Fruit fly (Drosophila melanogaster) whole organism, prepupa: ENCODE measurements around the gene Ddc.

Experiments used
- CG10631 ChIP-seq: fragments of 200-800 bp; sonication (Bioruptor generic); optimal IDR thresholded peaks from 2 replicates; lab custom pipeline; 2016; ENCODE audit warnings: missing biosample characterization, missing genetic modification characterization
- CG10669 ChIP-seq: fragments of 200-800 bp; sonication (Bioruptor generic); optimal IDR thresholded peaks from 3 replicates; lab custom pipeline; 2018; ENCODE audit warnings: missing biosample characterization, mild to moderate bottlenecking, missing genetic modification characterization, moderate library complexity
- CG11294 ChIP-seq: fragments of 200-800 bp; sonication (Bioruptor generic); IDR thresholded peaks from 2 replicates; pipeline ENCODE4 v1.3.6; 2022; ENCODE audit warnings: missing biosample characterization, missing genetic modification characterization
- CG11902 ChIP-seq: fragments of 200-800 bp; sonication (Bioruptor generic); optimal IDR thresholded peaks from 3 replicates; lab custom pipeline; 2016; ENCODE audit warnings: missing biosample characterization, missing genetic modification characterization
- CG15336 ChIP-seq: fragments of 200-800 bp; sonication (Bioruptor generic); IDR thresholded peaks from 2 replicates; pipeline ENCODE4 v1.3.6; 2022; ENCODE audit warnings: missing biosample characterization, missing genetic modification characterization
- CG16779 ChIP-seq: fragments of 200-800 bp; sonication (Bioruptor generic); optimal IDR thresholded peaks from 3 replicates; lab custom pipeline; 2017; ENCODE audit warnings: missing biosample characterization, mild to moderate bottlenecking, missing genetic modification characterization
- CG31627 ChIP-seq: fragments of 200-800 bp; sonication (Bioruptor generic); optimal IDR thresholded peaks from 3 replicates; lab custom pipeline; 2016; ENCODE audit warnings: missing biosample characterization, missing genetic modification characterization
- CG34406 ChIP-seq: fragments of 200-800 bp; sonication (Bioruptor generic); optimal IDR thresholded peaks from 3 replicates; lab custom pipeline; 2016; ENCODE audit warnings: missing biosample characterization, missing genetic modification characterization
- CG3919 ChIP-seq: fragments of 200-800 bp; sonication (Bioruptor generic); optimal IDR thresholded peaks from 3 replicates; lab custom pipeline; 2016; ENCODE audit warnings: missing biosample characterization, missing genetic modification characterization
- CG6163 ChIP-seq: fragments of 200-800 bp; sonication (Bioruptor generic); IDR thresholded peaks from 3 replicates; pipeline ENCODE4 v1.3.6; 2022; ENCODE audit warnings: missing biosample characterization, missing genetic modification characterization
- CG6808 ChIP-seq: fragments of 200-800 bp; sonication (Bioruptor generic); optimal IDR thresholded peaks from 3 replicates; lab custom pipeline; 2017; ENCODE audit warnings: missing biosample characterization, missing genetic modification characterization, mild to moderate bottlenecking, moderate library complexity, missing genetic modification reagents
- CG6854 ChIP-seq: fragments of 200-800 bp; sonication (Bioruptor generic); optimal IDR thresholded peaks from 2 replicates; lab custom pipeline; 2017; ENCODE audit warnings: missing biosample characterization, mild to moderate bottlenecking, missing genetic modification characterization
- CG8119 ChIP-seq: fragments of 200-800 bp; sonication (Bioruptor generic); IDR thresholded peaks from 3 replicates; pipeline ENCODE4 v1.3.6; 2022; ENCODE audit warnings: missing biosample characterization, missing genetic modification characterization
- CG8319 ChIP-seq: fragments of 200-800 bp; sonication (Bioruptor generic); optimal IDR thresholded peaks from 3 replicates; lab custom pipeline; 2016; ENCODE audit warnings: missing biosample characterization, missing genetic modification characterization
- CG9139 ChIP-seq: fragments of 200-800 bp; sonication (Bioruptor generic); optimal IDR thresholded peaks from 3 replicates; lab custom pipeline; 2017; ENCODE audit warnings: missing biosample characterization, mild to moderate bottlenecking, missing genetic modification characterization
- Eip75B ChIP-seq: fragments of 200-800 bp; sonication (Bioruptor generic); optimal IDR thresholded peaks from 3 replicates; lab custom pipeline; 2016; ENCODE audit warnings: missing biosample characterization, missing genetic modification characterization
- Eip78C ChIP-seq: fragments of 200-800 bp; sonication (Bioruptor generic); peaks from one replicate; lab custom pipeline; 2016; ENCODE audit warnings: missing biosample characterization, missing genetic modification characterization
- Eip93F ChIP-seq: fragments of 200-800 bp; sonication (Bioruptor generic); optimal IDR thresholded peaks from 2 replicates; lab custom pipeline; 2016; ENCODE audit warnings: missing biosample characterization, mild to moderate bottlenecking, missing genetic modification characterization
- Ets21C ChIP-seq: fragments of 200-800 bp; sonication (Bioruptor generic); optimal IDR thresholded peaks from 3 replicates; lab custom pipeline; 2016; ENCODE audit warnings: missing biosample characterization, missing genetic modification characterization
- Ets96B ChIP-seq: fragments of 200-800 bp; optimal IDR thresholded peaks from 2 replicates; lab custom pipeline; 2019; ENCODE audit warnings: missing biosample characterization, mild to moderate bottlenecking, missing genetic modification characterization, moderate library complexity
- Gug ChIP-seq: fragments of 200-800 bp; sonication (Bioruptor generic); IDR thresholded peaks from 2 replicates; pipeline ENCODE4 v1.3.6; 2022; ENCODE audit warnings: missing biosample characterization, missing genetic modification characterization
- Hr38 ChIP-seq: sonication (Bioruptor generic); optimal IDR thresholded peaks from 2 replicates; lab custom pipeline; 2016; ENCODE audit warnings: missing biosample characterization, missing genetic modification characterization
- Hr39 ChIP-seq: fragments of 200-800 bp; sonication (Bioruptor generic); optimal IDR thresholded peaks from 2 replicates; lab custom pipeline; 2016; ENCODE audit warnings: missing biosample characterization, missing genetic modification characterization
- Hr4 ChIP-seq: fragments of 200-800 bp; sonication (Bioruptor generic); optimal IDR thresholded peaks from 3 replicates; lab custom pipeline; 2016; ENCODE audit warnings: missing biosample characterization, missing genetic modification characterization
- Lpt ChIP-seq: fragments of 200-800 bp; sonication (Bioruptor generic); optimal IDR thresholded peaks from 3 replicates; lab custom pipeline; 2016; ENCODE audit warnings: missing biosample characterization, missing genetic modification characterization
- Met ChIP-seq: fragments of 200-800 bp; sonication (Bioruptor generic); optimal IDR thresholded peaks from 3 replicates; lab custom pipeline; 2016; ENCODE audit warnings: missing biosample characterization, missing genetic modification characterization
- OdsH ChIP-seq: fragments of 200-800 bp; sonication (Bioruptor generic); optimal IDR thresholded peaks from 3 replicates; lab custom pipeline; 2016; ENCODE audit warnings: missing biosample characterization, missing genetic modification characterization
- Smox ChIP-seq: fragments of 200-800 bp; sonication (Bioruptor generic); optimal IDR thresholded peaks from 3 replicates; lab custom pipeline; 2016; ENCODE audit warnings: missing biosample characterization, missing genetic modification characterization
- Sox102F ChIP-seq: fragments of 200-800 bp; sonication (Bioruptor generic); optimal IDR thresholded peaks from 2 replicates; lab custom pipeline; 2016; ENCODE audit warnings: missing biosample characterization, mild to moderate bottlenecking, missing genetic modification characterization
- Sox15 ChIP-seq: fragments of 200-800 bp; sonication (Bioruptor generic); optimal IDR thresholded peaks from 3 replicates; lab custom pipeline; 2016; ENCODE audit warnings: missing biosample characterization, missing genetic modification characterization
- achi ChIP-seq: fragments of 200-800 bp; sonication (Bioruptor generic); optimal IDR thresholded peaks from 3 replicates; lab custom pipeline; 2016; ENCODE audit warnings: missing biosample characterization, missing genetic modification characterization
- acj6 ChIP-seq: fragments of 200-800 bp; sonication (Bioruptor generic); optimal IDR thresholded peaks from 3 replicates; lab custom pipeline; 2016; ENCODE audit warnings: missing biosample characterization, missing genetic modification characterization
- cyc ChIP-seq: fragments of 200-800 bp; sonication (Bioruptor generic); optimal IDR thresholded peaks from 3 replicates; lab custom pipeline; 2016; ENCODE audit warnings: missing biosample characterization, missing genetic modification characterization
- dsx ChIP-seq: fragments of 200-800 bp; optimal IDR thresholded peaks from 3 replicates; lab custom pipeline; 2019; ENCODE audit warnings: missing biosample characterization, mild to moderate bottlenecking, missing genetic modification characterization, moderate library complexity; ENCODE audit not compliant: poor library complexity, severe bottlenecking
- eg ChIP-seq: fragments of 200-800 bp; sonication (Bioruptor generic); IDR thresholded peaks from 3 replicates; pipeline ENCODE4 v1.3.6; 2022; ENCODE audit warnings: missing biosample characterization, missing genetic modification characterization
- esn ChIP-seq: fragments of 200-800 bp; sonication (Bioruptor generic); optimal IDR thresholded peaks from 2 replicates; lab custom pipeline; 2016; ENCODE audit warnings: missing biosample characterization, mild to moderate bottlenecking, missing genetic modification characterization, moderate library complexity
- fd59A ChIP-seq: fragments of 200-800 bp; sonication (Bioruptor generic); optimal IDR thresholded peaks from 2 replicates; lab custom pipeline; 2017; ENCODE audit warnings: missing biosample characterization, mild to moderate bottlenecking, missing genetic modification characterization, missing genetic modification reagents
- fd85E ChIP-seq: fragments of 200-800 bp; sonication (Bioruptor generic); optimal IDR thresholded peaks from 3 replicates; lab custom pipeline; 2016; ENCODE audit warnings: missing biosample characterization, missing genetic modification characterization
- lz ChIP-seq: fragments of 200-800 bp; sonication (Bioruptor generic); optimal IDR thresholded peaks from 3 replicates; lab custom pipeline; 2016; ENCODE audit warnings: missing biosample characterization, missing genetic modification characterization
- net ChIP-seq: fragments of 200-800 bp; sonication (Bioruptor generic); optimal IDR thresholded peaks from 3 replicates; lab custom pipeline; 2016; ENCODE audit warnings: missing biosample characterization, missing genetic modification characterization
- pdm3 ChIP-seq: fragments of 200-800 bp; sonication (Bioruptor generic); optimal IDR thresholded peaks from 3 replicates; lab custom pipeline; 2016; ENCODE audit warnings: missing biosample characterization, missing genetic modification characterization
- ss ChIP-seq, 2 experiments: fragments of 200-800 bp; sonication (Bioruptor generic); optimal IDR thresholded peaks; 2 replicates in 1 of 2; 3 replicates in 1 of 2; lab custom pipeline; 2017 to 2018; ENCODE audit warnings: mild to moderate bottlenecking in 2 of 2, missing biosample characterization in 2 of 2, missing genetic modification characterization in 2 of 2, moderate library complexity in 1 of 2
- svp ChIP-seq: fragments of 200-800 bp; sonication (Bioruptor generic); peaks from one replicate; lab custom pipeline; 2016; ENCODE audit warnings: missing biosample characterization, missing genetic modification characterization
- topi ChIP-seq: fragments of 200-800 bp; sonication (Bioruptor generic); optimal IDR thresholded peaks from 3 replicates; lab custom pipeline; 2016; ENCODE audit warnings: missing biosample characterization, missing genetic modification characterization
- vri ChIP-seq: fragments of 200-800 bp; sonication (Bioruptor generic); optimal IDR thresholded peaks from 3 replicates; lab custom pipeline; 2016; ENCODE audit warnings: missing biosample characterization, mild to moderate bottlenecking, missing genetic modification characterization

Gene Ddc

dm6 chr2L:19071713-19072112, 48.4 kb downstream of the Ddc start:
- TF ChIP-seq CG8319 (no peak), Gug (no peak), CG16779 (tag; lab: Kevin White, UChicago) (no peak), topi (peak; percentile 20), lz (peak; percentile 5), CG6854 (GFP tag; lab: Kevin White, UChicago) (no peak), OdsH (no peak), CG11902 (GFP tag; lab: Kevin White, UChicago) (no peak), svp (peak; percentile 62), fd59A (GFP tag; lab: Kevin White, UChicago) (no peak), ss (GFP tag; optimal IDR thresholded peaks at IDR 0.05; lab: Kevin White, UChicago) (no peak), CG10631 (no peak), CG31627 (GFP tag; lab: Kevin White, UChicago) (no peak), CG9139 (GFP tag; lab: Kevin White, UChicago) (no peak), dsx (GFP tag; lab: Kevin White, UChicago) (peak; percentile 82), Hr39 (peak; percentile 9), eg (GFP tag; lab: Robert Waterston, UW) (no peak), Ets21C (GFP tag; lab: Kevin White, UChicago) (no peak), cyc (GFP tag; lab: Kevin White, UChicago) (no peak), CG3919 (GFP tag; lab: Kevin White, UChicago) (no peak), Hr4 (GFP tag; lab: Kevin White, UChicago) (no peak), net (GFP tag; lab: Kevin White, UChicago) (no peak), CG8119 (no peak), CG34406 (GFP tag; lab: Kevin White, UChicago) (no peak), CG6163 (GFP tag; lab: Robert Waterston, UW) (no peak), vri (GFP tag; lab: Kevin White, UChicago) (no peak), pdm3 (no peak), fd85E (GFP tag; lab: Kevin White, UChicago) (no peak), Eip93F (GFP tag; lab: Kevin White, UChicago) (no peak), Sox102F (GFP tag; lab: Kevin White, UChicago) (no peak), esn (GFP tag; lab: Kevin White, UChicago) (peak; percentile 15), CG11294 (GFP tag; lab: Robert Waterston, UW) (no peak), achi (GFP tag; lab: Kevin White, UChicago) (no peak), Met (GFP tag; lab: Kevin White, UChicago) (peak; percentile 25), CG10669 (no peak), Ets96B (no peak), Smox (peak; percentile 21), CG15336 (no peak), acj6 (no peak), CG6808 (GFP tag; lab: Kevin White, UChicago) (no peak), Lpt (GFP tag; lab: Kevin White, UChicago) (no peak), Eip75B (GFP tag; lab: Kevin White, UChicago) (no peak), Hr38 (GFP tag; lab: Kevin White, UChicago) (no peak), Sox15 (GFP tag; lab: Kevin White, UChicago) (no peak), Eip78C (GFP tag; lab: Kevin White, UChicago) (peak; percentile 56)
